Fruit fly (Drosophila melanogaster) ovary, adult (tissue): ENCODE results near the gene CG11601.

Source experiments
- CG17801 ChIP-seq: fragments of 200-800 bp; optimal IDR thresholded peaks from 2 replicates; lab custom pipeline; 2019; ENCODE audit warnings: missing biosample characterization, mild to moderate bottlenecking, missing genetic modification characterization, moderate library complexity; ENCODE audit not compliant: partially characterized antibody

Gene CG11601

dm6 chr2L:303306-303962, 20.4 kb upstream of the CG11601 start:
- TF ChIP-seq CG17801 (GFP tag; lab: Kevin White, UChicago): no peak

dm6 chr2L:300877-301706, 18.0 kb upstream of the CG11601 start:
- no peak for TF ChIP-seq CG17801 (GFP tag; lab: Kevin White, UChicago)

- TF ChIP-seq CG17801 (GFP tag; lab: Kevin White, UChicago): no peak
Observed at dm6 chr2L:300006-300405, 16.9 kb upstream of the CG11601 start.

DNA sequence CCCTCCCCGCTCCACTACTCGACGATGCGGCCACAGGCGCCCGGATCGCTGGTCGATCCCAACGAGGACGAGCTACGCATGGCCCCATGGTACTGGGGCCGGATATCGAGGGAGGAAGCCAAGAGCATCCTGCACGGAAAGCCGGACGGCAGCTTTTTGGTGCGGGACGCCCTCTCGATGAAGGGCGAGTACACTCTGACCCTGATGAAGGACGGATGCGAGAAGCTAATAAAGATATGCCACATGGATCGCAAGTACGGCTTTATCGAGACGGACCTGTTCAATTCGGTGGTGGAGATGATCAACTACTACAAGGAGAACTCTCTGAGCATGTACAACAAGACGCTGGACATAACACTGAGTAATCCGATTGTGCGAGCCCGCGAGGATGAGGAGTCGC, 16.0 kb upstream of the CG11601 start:
- no peak for TF ChIP-seq CG17801 (GFP tag; lab: Kevin White, UChicago)

DNA sequence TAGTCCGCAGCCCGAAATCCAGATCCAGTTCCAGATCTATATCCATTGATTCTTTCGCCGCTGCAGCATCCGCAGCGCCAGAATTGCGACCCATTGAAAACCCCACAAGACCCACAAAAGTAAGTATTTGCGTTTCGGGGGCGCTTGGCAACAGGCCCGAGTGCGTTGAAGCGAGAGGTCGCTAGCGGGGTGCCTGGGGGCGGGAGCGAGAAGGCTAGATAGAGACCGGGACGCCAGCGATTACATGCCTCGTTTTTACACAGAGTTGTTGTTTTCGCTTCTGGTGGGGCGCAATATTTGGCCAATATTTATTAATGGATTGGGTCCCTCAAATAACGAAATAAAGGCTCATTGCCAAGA, 15.2 kb upstream of the CG11601 start:
- no peak for TF ChIP-seq CG17801 (GFP tag; lab: Kevin White, UChicago)

dm6 chr2L:297480-298284, 14.6 kb upstream of the CG11601 start, which contains the start of gene Pi3K21B:
Gene Pi3K21B (plus strand): TSS chr2L:297880.
- peak; percentile 81 for TF ChIP-seq CG17801 (GFP tag; lab: Kevin White, UChicago)

dm6 chr2L:294452-295362, 11.6 kb upstream of the CG11601 start, which contains the start of the genes U2af38 and Stip1:
Gene U2af38 (minus strand): TSS chr2L:294681.
Gene Stip1 (plus strand): TSS chr2L:295122.
- no peak for TF ChIP-seq CG17801 (GFP tag; lab: Kevin White, UChicago)

DNA sequence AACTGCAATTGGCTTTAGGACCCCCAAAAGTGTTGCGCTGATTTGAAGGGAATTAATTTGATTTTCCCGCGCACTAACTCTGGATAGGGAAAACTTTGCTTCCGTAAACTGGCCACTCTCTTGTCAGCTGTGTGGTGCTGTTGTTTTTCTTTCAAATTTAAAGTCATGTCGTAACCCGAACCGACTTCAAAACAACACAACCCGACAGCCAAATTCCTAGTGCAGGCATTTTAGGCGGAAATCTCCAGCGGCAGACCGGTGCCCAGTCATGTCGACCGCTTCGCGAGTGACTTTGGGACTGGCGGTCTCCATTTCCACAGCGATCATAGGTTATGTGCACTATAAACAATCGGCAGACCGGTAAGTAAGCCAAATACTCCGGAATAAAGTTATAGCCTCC, 9.2 kb upstream of the CG11601 start, which contains the start of gene CG11562:
CG11562 (plus strand) TSS at position 119 of the 400 bp plus-strand sequence.
- TF ChIP-seq CG17801 (GFP tag; lab: Kevin White, UChicago): peak; percentile 2

DNA sequence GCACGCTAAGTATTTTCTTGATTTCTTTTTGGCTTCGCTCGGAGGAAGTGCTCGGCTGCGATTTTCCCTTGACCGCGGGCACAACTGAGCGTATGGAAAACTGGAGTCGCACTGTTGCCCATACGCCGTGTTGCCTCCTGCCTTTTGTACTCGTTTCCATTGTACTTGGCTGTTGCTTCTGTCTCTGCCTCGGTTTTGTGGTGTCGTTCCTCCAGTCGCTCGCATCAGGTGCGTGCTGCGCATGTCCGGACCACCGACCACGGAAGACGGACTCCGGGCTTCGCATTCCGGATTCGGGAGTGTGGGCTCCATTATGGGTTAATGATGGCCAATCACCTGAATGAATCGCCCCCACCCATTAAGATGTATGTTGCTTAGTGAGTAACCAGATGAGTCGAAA, 8.6 kb upstream of the CG11601 start, which contains the start of gene CG3625:
CG3625 (minus strand) TSS at position 139 of the 400 bp plus-strand sequence.
- no peak for TF ChIP-seq CG17801 (GFP tag; lab: Kevin White, UChicago)

- TF ChIP-seq CG17801 (GFP tag; lab: Kevin White, UChicago): no peak
Observed at dm6 chr2L:290949-291348, 7.9 kb upstream of the CG11601 start.

- TF ChIP-seq CG17801 (GFP tag; lab: Kevin White, UChicago): no peak
Observed at dm6 chr2L:290373-290772, 7.3 kb upstream of the CG11601 start.

dm6 chr2L:289044-289443, 6.0 kb upstream of the CG11601 start, which contains the start of gene Amnionless:
Gene Amnionless (minus strand): TSS chr2L:289144.
- TF ChIP-seq CG17801 (GFP tag; lab: Kevin White, UChicago): no peak

- TF ChIP-seq CG17801 (GFP tag; lab: Kevin White, UChicago): peak; percentile 33
Observed at dm6 chr2L:286421-286820, 3.4 kb upstream of the CG11601 start.

dm6 chr2L:285596-286023, 2.5 kb upstream of the CG11601 start:
- TF ChIP-seq CG17801 (GFP tag; lab: Kevin White, UChicago): no peak
